Fruit fly (Drosophila melanogaster): ENCODE data around the gene CG12725.

dm6 chrX:13434065-13434464 is 31.4 kb upstream of the CG12725 start:
- no peak for TF ChIP-seq Jra (GFP tag; optimal IDR thresholded peaks at IDR 0.05)
- TF ChIP-seq Myc (optimal IDR thresholded peaks at IDR 0.05), result no peak
- no peak for TF ChIP-seq h (GFP tag; optimal IDR thresholded peaks at IDR 0.05)
- TF ChIP-seq rgr (GFP tag; optimal IDR thresholded peaks at IDR 0.05), result no peak
- TF ChIP-seq jim (GFP tag; optimal IDR thresholded peaks at IDR 0.05), result no peak
- no peak for TF ChIP-seq ey (GFP tag; optimal IDR thresholded peaks at IDR 0.05)
- TF ChIP-seq lola (GFP tag; optimal IDR thresholded peaks at IDR 0.05), result no peak
- TF ChIP-seq fru (GFP tag; optimal IDR thresholded peaks at IDR 0.05), result no peak
- TF ChIP-seq tai (GFP tag; optimal IDR thresholded peaks at IDR 0.05), result no peak
- TF ChIP-seq Vsx2 (GFP tag; optimal IDR thresholded peaks at IDR 0.05; ENCODE audit: partially characterized antibody), result no peak
- TF ChIP-seq br (GFP tag; optimal IDR thresholded peaks at IDR 0.05), result no peak

Data from whole organism, wandering third instar larva.